Fruit fly (Drosophila melanogaster) whole organism, embryonic: Measurements from ENCODE around the gene NaPi-III.
A peak's percentile ranks its signal among the peaks of the same experiment; 100 is the strongest.

ENCODE experiments used
- Atf3 ChIP-seq: fragments of 200-800 bp; sonication (Bioruptor generic); optimal IDR thresholded peaks from 3 replicates; lab custom pipeline; 2016; ENCODE audit warnings: missing biosample characterization, missing genetic modification characterization
- BEAF-32 ChIP-seq: fragments of 200-800 bp; sonication (Bioruptor generic); optimal IDR thresholded peaks from 3 replicates; lab custom pipeline; 2017; ENCODE audit warnings: missing biosample characterization, missing genetic modification characterization, mild to moderate bottlenecking, moderate library complexity, missing genetic modification reagents
- Bdp1 ChIP-seq: fragments of 200-800 bp; sonication (Bioruptor generic); optimal IDR thresholded peaks from 3 replicates; lab custom pipeline; 2016; ENCODE audit warnings: missing biosample characterization, missing genetic modification characterization
- CG11560 ChIP-seq: fragments of 200-800 bp; sonication (Bioruptor generic); IDR thresholded peaks from 3 replicates; pipeline ENCODE4 v1.3.6; 2022; ENCODE audit warnings: missing biosample characterization, missing genetic modification characterization
- CG1233 ChIP-seq: fragments of 200-800 bp; sonication (Bioruptor generic); optimal IDR thresholded peaks from 4 replicates; lab custom pipeline; 2018; ENCODE audit warnings: missing biosample characterization, mild to moderate bottlenecking, missing genetic modification characterization
- CG1529 ChIP-seq: fragments of 200-800 bp; sonication (Bioruptor generic); optimal IDR thresholded peaks from 3 replicates; lab custom pipeline; 2018; ENCODE audit warnings: missing biosample characterization, missing genetic modification characterization
- CG15601 ChIP-seq: fragments of 200-800 bp; sonication (Bioruptor generic); optimal IDR thresholded peaks from 3 replicates; lab custom pipeline; 2019; ENCODE audit warnings: missing biosample characterization, mild to moderate bottlenecking, missing genetic modification characterization, moderate library complexity
- CG16813 ChIP-seq: fragments of 200-800 bp; sonication (Bioruptor generic); IDR thresholded peaks from 3 replicates; pipeline ENCODE4 v1.3.6; 2022; ENCODE audit warnings: missing biosample characterization, missing genetic modification characterization; ENCODE audit not compliant: partially characterized antibody
- CG2129 ChIP-seq: fragments of 200-800 bp; sonication (Bioruptor generic); IDR thresholded peaks from 2 replicates; pipeline ENCODE4 v1.3.6; 2022; ENCODE audit warnings: missing biosample characterization, missing genetic modification characterization; ENCODE audit not compliant: partially characterized antibody
- CG2678 ChIP-seq: fragments of 200-800 bp; sonication (Bioruptor generic); optimal IDR thresholded peaks from 3 replicates; lab custom pipeline; 2019; ENCODE audit warnings: missing biosample characterization, mild to moderate bottlenecking, missing genetic modification characterization, moderate library complexity
- CG3163 ChIP-seq: fragments of 200-800 bp; sonication (Bioruptor generic); optimal IDR thresholded peaks from 3 replicates; lab custom pipeline; 2016; ENCODE audit warnings: missing biosample characterization, missing genetic modification characterization
- CG32767 ChIP-seq: fragments of 200-800 bp; sonication (Bioruptor generic); IDR thresholded peaks from 2 replicates; pipeline ENCODE4 v1.3.6; 2022; ENCODE audit warnings: missing biosample characterization, missing genetic modification characterization
- CG34376 ChIP-seq: fragments of 200-800 bp; sonication (Bioruptor generic); optimal IDR thresholded peaks from 2 replicates; lab custom pipeline; 2018; ENCODE audit warnings: missing biosample characterization, mild to moderate bottlenecking, missing genetic modification characterization
- CG3838 ChIP-seq: fragments of 200-800 bp; sonication (Bioruptor generic); optimal IDR thresholded peaks from 3 replicates; lab custom pipeline; 2016; ENCODE audit warnings: missing biosample characterization, missing genetic modification characterization
- CG5245 ChIP-seq: fragments of 200-800 bp; sonication (Bioruptor generic); optimal IDR thresholded peaks from 3 replicates; lab custom pipeline; 2016; ENCODE audit warnings: missing biosample characterization, missing genetic modification characterization
- CG5953 ChIP-seq: fragments of 200-800 bp; sonication (Bioruptor generic); IDR thresholded peaks from 2 replicates; pipeline ENCODE4 v1.3.6; 2022; ENCODE audit warnings: missing biosample characterization, missing genetic modification characterization
- CG7357 ChIP-seq: fragments of 200-800 bp; sonication (Bioruptor generic); IDR thresholded peaks from 3 replicates; pipeline ENCODE4 v1.3.6; 2022; ENCODE audit warnings: missing biosample characterization, missing genetic modification characterization
- CG8290 ChIP-seq, 3 experiments: fragments of 200-800 bp; sonication (Bioruptor generic); optimal IDR thresholded peaks; 2 replicates each; lab custom pipeline; 2016 to 2019; ENCODE audit warnings: missing biosample characterization in 3 of 3, missing genetic modification characterization in 3 of 3, mild to moderate bottlenecking in 2 of 3, moderate library complexity in 1 of 3
- CG8924 ChIP-seq: fragments of 200-800 bp; optimal IDR thresholded peaks from 3 replicates; lab custom pipeline; 2019; ENCODE audit warnings: missing biosample characterization, mild to moderate bottlenecking, missing genetic modification characterization, moderate library complexity
- Chrac-16 ChIP-seq: fragments of 200-800 bp; sonication (Bioruptor generic); optimal IDR thresholded peaks from 3 replicates; lab custom pipeline; 2016; ENCODE audit warnings: missing biosample characterization, missing genetic modification characterization
- Dbx ChIP-seq: fragments of 200-800 bp; sonication (Bioruptor generic); IDR thresholded peaks from 3 replicates; pipeline ENCODE4 v1.3.6; 2022; ENCODE audit warnings: missing biosample characterization, missing genetic modification characterization
- Dref ChIP-seq: fragments of 200-800 bp; sonication (Bioruptor generic); IDR thresholded peaks from 2 replicates; pipeline ENCODE4 v1.3.6; 2022; ENCODE audit warnings: missing biosample characterization, missing genetic modification characterization
- H2.0 ChIP-seq: fragments of 200-800 bp; sonication (Bioruptor generic); IDR thresholded peaks from 2 replicates; pipeline ENCODE4 v1.3.6; 2022; ENCODE audit warnings: missing biosample characterization, missing genetic modification characterization
- HLHmδ ChIP-seq: fragments of 200-800 bp; sonication (Bioruptor generic); optimal IDR thresholded peaks from 2 replicates; lab custom pipeline; 2018; ENCODE audit warnings: missing biosample characterization, mild to moderate bottlenecking, missing genetic modification characterization, moderate library complexity
- Lhr ChIP-seq: fragments of 200-800 bp; sonication (Bioruptor generic); optimal IDR thresholded peaks from 3 replicates; lab custom pipeline; 2017; ENCODE audit warnings: mild to moderate bottlenecking, missing biosample characterization, missing genetic modification reagents, missing genetic modification characterization
- Lpt ChIP-seq: fragments of >200 bp; optimal IDR thresholded peaks from 2 replicates; lab custom pipeline; 2018; ENCODE audit warnings: missing biosample characterization, missing genetic modification characterization
- NK7.1 ChIP-seq: fragments of 200-800 bp; sonication (Bioruptor generic); optimal IDR thresholded peaks from 3 replicates; lab custom pipeline; 2016; ENCODE audit warnings: missing biosample characterization, missing genetic modification characterization
- Neu2 ChIP-seq: fragments of 200-800 bp; sonication (Bioruptor generic); optimal IDR thresholded peaks from 3 replicates; lab custom pipeline; 2016; ENCODE audit warnings: missing biosample characterization, missing genetic modification characterization, borderline replicate concordance
- Nf-YA ChIP-seq: fragments of 200-800 bp; sonication (Bioruptor generic); IDR thresholded peaks from 2 replicates; pipeline ENCODE4 v1.3.6; 2022; ENCODE audit warnings: missing biosample characterization, missing genetic modification characterization
- Rfx ChIP-seq: fragments of 200-800 bp; sonication (Bioruptor generic); IDR thresholded peaks from 2 replicates; pipeline ENCODE4 v1.3.6; 2022; ENCODE audit warnings: missing biosample characterization, missing genetic modification characterization
- Rx ChIP-seq: fragments of 200-800 bp; sonication (Bioruptor generic); IDR thresholded peaks from 2 replicates; pipeline ENCODE4 v1.3.6; 2022; ENCODE audit warnings: missing biosample characterization, missing genetic modification characterization
- Scr ChIP-seq: fragments of 200-800 bp; sonication (Bioruptor generic); IDR thresholded peaks from 2 replicates; pipeline ENCODE4 v1.3.6; 2022; ENCODE audit warnings: missing biosample characterization, missing genetic modification characterization; ENCODE audit not compliant: partially characterized antibody
- Sry-β ChIP-seq: fragments of 200-800 bp; sonication (Bioruptor generic); optimal IDR thresholded peaks from 2 replicates; lab custom pipeline; 2018; ENCODE audit warnings: missing biosample characterization, mild to moderate bottlenecking, missing genetic modification characterization, moderate library complexity
- TFAM ChIP-seq: fragments of 200-800 bp; sonication (Bioruptor generic); optimal IDR thresholded peaks from 2 replicates; lab custom pipeline; 2017; ENCODE audit warnings: missing biosample characterization, missing genetic modification characterization, inconsistent platforms
- Xbp1 ChIP-seq: fragments of 200-800 bp; sonication (Bioruptor generic); optimal IDR thresholded peaks from 3 replicates; lab custom pipeline; 2016; ENCODE audit warnings: missing biosample characterization, mild to moderate bottlenecking, missing genetic modification characterization
- al ChIP-seq: fragments of 200-800 bp; sonication (Bioruptor generic); IDR thresholded peaks from 2 replicates; pipeline ENCODE4 v1.3.6; 2022; ENCODE audit warnings: missing biosample characterization, missing genetic modification characterization
- ash1 ChIP-seq: fragments of 200-800 bp; sonication (Bioruptor generic); optimal IDR thresholded peaks from 2 replicates; lab custom pipeline; 2018; ENCODE audit warnings: missing biosample characterization, mild to moderate bottlenecking, missing genetic modification characterization
- chn ChIP-seq: fragments of 200-800 bp; sonication (Bioruptor generic); optimal IDR thresholded peaks from 2 replicates; lab custom pipeline; 2016; ENCODE audit warnings: missing biosample characterization, missing genetic modification characterization
- ci ChIP-seq: fragments of 200-800 bp; sonication (Bioruptor generic); IDR thresholded peaks from 3 replicates; pipeline ENCODE4 v1.3.6; 2022; ENCODE audit warnings: missing biosample characterization, missing genetic modification characterization
- dmrt99B ChIP-seq: fragments of 200-800 bp; sonication (Bioruptor generic); optimal IDR thresholded peaks from 2 replicates; lab custom pipeline; 2018; ENCODE audit warnings: missing biosample characterization, mild to moderate bottlenecking, missing genetic modification characterization, moderate library complexity
- en ChIP-seq: fragments of 200-800 bp; sonication (Bioruptor generic); optimal IDR thresholded peaks from 2 replicates; lab custom pipeline; 2016; ENCODE audit warnings: missing biosample characterization, missing genetic modification characterization
- gce ChIP-seq: fragments of 200-800 bp; sonication (Bioruptor generic); IDR thresholded peaks from 3 replicates; pipeline ENCODE4 v1.3.6; 2022; ENCODE audit warnings: missing biosample characterization, missing genetic modification characterization
- grau ChIP-seq: fragments of 200-800 bp; optimal IDR thresholded peaks from 3 replicates; lab custom pipeline; 2019; ENCODE audit warnings: missing biosample characterization, mild to moderate bottlenecking, missing genetic modification characterization, moderate library complexity
- lmd ChIP-seq: fragments of 200-800 bp; sonication (Bioruptor generic); IDR thresholded peaks from 2 replicates; pipeline ENCODE4 v1.3.6; 2022; ENCODE audit warnings: missing biosample characterization, missing genetic modification characterization
- oc ChIP-seq: fragments of 200-800 bp; sonication (Bioruptor generic); optimal IDR thresholded peaks from 2 replicates; lab custom pipeline; 2018; ENCODE audit warnings: missing biosample characterization, mild to moderate bottlenecking, missing genetic modification characterization, moderate library complexity
- pan ChIP-seq, 4 experiments: fragments of >200 bp in 3 of 4; fragments of 200-800 bp in 1 of 4; sonication (Bioruptor generic) in 1 of 4; optimal IDR thresholded peaks in 3 of 4; IDR thresholded peaks in 1 of 4; 2 replicates each; pipeline versions ENCODE4 v1.3.6 to Lab custom; 2017 to 2022; ENCODE audit warnings: missing biosample characterization in 2 of 4, missing genetic modification characterization in 2 of 4, mixed read lengths in 1 of 4
- sim ChIP-seq: fragments of 200-800 bp; sonication (Bioruptor generic); IDR thresholded peaks from 2 replicates; pipeline ENCODE4 v1.3.6; 2022; ENCODE audit warnings: missing biosample characterization, missing genetic modification characterization
- sima ChIP-seq: fragments of 200-800 bp; sonication (Bioruptor generic); optimal IDR thresholded peaks from 2 replicates; lab custom pipeline; 2016; ENCODE audit warnings: missing biosample characterization, missing genetic modification characterization
- slbo ChIP-seq: fragments of 200-800 bp; sonication (Bioruptor generic); IDR thresholded peaks from 2 replicates; pipeline ENCODE4 v1.3.6; 2022; ENCODE audit warnings: missing biosample characterization, missing genetic modification characterization
- sr ChIP-seq: fragments of 200-800 bp; sonication (Bioruptor generic); IDR thresholded peaks from 3 replicates; pipeline ENCODE4 v1.3.6; 2022; ENCODE audit warnings: missing biosample characterization, missing genetic modification characterization
- tap ChIP-seq: fragments of 200-800 bp; optimal IDR thresholded peaks from 3 replicates; lab custom pipeline; 2019; ENCODE audit warnings: missing biosample characterization, mild to moderate bottlenecking, missing genetic modification characterization, moderate library complexity
- yki ChIP-seq: fragments of >200 bp; optimal IDR thresholded peaks from 3 replicates; lab custom pipeline; 2018

NaPi-III gene

DNA sequence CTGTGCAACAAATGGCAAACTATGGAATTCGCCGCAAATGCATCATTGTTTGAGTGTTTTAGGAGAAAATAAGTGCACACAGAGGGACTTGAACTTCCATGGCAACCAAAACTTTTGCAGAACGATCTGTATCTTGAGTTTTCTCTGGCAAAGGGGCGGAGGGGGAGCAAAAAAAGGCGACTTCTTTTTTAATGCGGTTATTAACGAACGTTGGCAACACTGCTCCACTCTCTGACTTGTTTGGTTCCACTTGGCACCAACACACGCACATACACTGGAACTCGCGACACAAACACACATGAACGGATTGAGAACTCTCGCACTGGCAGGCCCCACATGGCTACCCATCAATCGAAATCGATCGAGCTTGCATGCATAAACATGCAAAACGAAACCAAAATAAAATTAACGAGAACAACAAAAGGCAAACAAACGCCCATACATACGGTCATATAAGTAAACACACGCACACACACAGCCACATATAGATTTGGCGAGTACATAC, 3.7 kb upstream of the NaPi-III start (continued):
- TF ChIP-seq CG15601 (tag; lab: Kevin White, UChicago) (no peak), sim (GFP tag; lab: Robert Waterston, UW) (no peak), Xbp1 (peak; percentile 14), Sry-β (no peak), CG34376 (GFP tag; lab: Kevin White, UChicago) (no peak), Bdp1 (GFP tag; lab: Kevin White, UChicago) (no peak), CG11560 (tag; lab: Robert Waterston, UW) (no peak), H2.0 (GFP tag; lab: Robert Waterston, UW) (peak; percentile 5; the same call in 1 of the 2 replicates), grau (tag; lab: Kevin White, UChicago) (peak; percentile 5), CG2129 (GFP tag; lab: Robert Waterston, UW) (no peak), CG5953 (GFP tag; lab: Robert Waterston, UW) (no peak), Dref (GFP tag; lab: Robert Waterston, UW) (no peak), CG2678 (tag; lab: Kevin White, UChicago) (no peak), Rx (GFP tag; lab: Robert Waterston, UW) (no peak), CG3163 (GFP tag; lab: Kevin White, UChicago) (no peak), BEAF-32 (no peak), tap (no peak), gce (GFP tag; lab: Robert Waterston, UW) (no peak), Lpt (GFP tag; lab: Kevin White, UChicago) (no peak), CG8924 (no peak), CG1529 (GFP tag; lab: Kevin White, UChicago) (no peak), sima (GFP tag; lab: Kevin White, UChicago) (no peak), CG8290 (GFP tag; optimal IDR thresholded peaks at IDR 0.05; lab: Kevin White, UChicago) (no peak), CG8290 (tag; optimal IDR thresholded peaks at IDR 0.05; lab: Kevin White, UChicago) (peak in 1 of 2 experiments; percentile 59), Rfx (GFP tag; lab: Robert Waterston, UW) (peak; percentile 63), CG16813 (0 out of 3 replicates have a peak, but pooled peaks have one; percentile 13), chn (peak; percentile 33), CG32767 (GFP tag; lab: Robert Waterston, UW) (peak; percentile 16; the same call in 1 of the 2 replicates), sr (GFP tag; lab: Robert Waterston, UW) (no peak), Atf3 (GFP tag; lab: Kevin White, UChicago) (no peak), Scr (GFP tag; lab: Robert Waterston, UW) (no peak), ash1 (GFP tag; lab: Kevin White, UChicago) (no peak), Neu2 (GFP tag; lab: Kevin White, UChicago) (no peak), CG1233 (GFP tag; lab: Kevin White, UChicago) (no peak), al (peak; percentile 40; the same call in 1 of the 2 replicates), pan (optimal IDR thresholded peaks at IDR 0.05; lab: Kevin White, UChicago) (no peak), pan (GFP tag; optimal IDR thresholded peaks at IDR 0.05 in 1 of 2, IDR thresholded peaks at IDR 0.05 in 1 of 2) (no peak)
- TF ChIP-seq, all 482 proteins: peak for 67

dm6 chr3L:11119901-11120418, 3.2 kb upstream of the NaPi-III start:
- TF ChIP-seq dmrt99B (tag; lab: Kevin White, UChicago), result no peak
- no peak for TF ChIP-seq HLHmδ (GFP tag; lab: Kevin White, UChicago)
- no peak for TF ChIP-seq CG5245 (GFP tag; lab: Kevin White, UChicago)
- TF ChIP-seq Lhr (GFP tag; lab: Kevin White, UChicago), result no peak
- 0 out of 3 replicates have a peak, but pooled peaks have one; percentile 17 for TF ChIP-seq Dbx (GFP tag; lab: Robert Waterston, UW)
- no peak for TF ChIP-seq yki (lab: Kevin White, UChicago)
- TF ChIP-seq en, result no peak
- TF ChIP-seq TFAM (GFP tag; lab: Kevin White, UChicago), result no peak
- no peak for TF ChIP-seq NK7.1
- no peak for TF ChIP-seq Chrac-16
- TF ChIP-seq lmd (GFP tag; lab: Robert Waterston, UW), result no peak
- TF ChIP-seq slbo, result peak; percentile 40
- TF ChIP-seq oc, result peak; percentile 9
- TF ChIP-seq CG7357 (GFP tag; lab: Robert Waterston, UW), result no peak
- TF ChIP-seq Nf-YA (GFP tag; lab: Robert Waterston, UW), result no peak
- no peak for TF ChIP-seq CG3838
- TF ChIP-seq ci (GFP tag; lab: Robert Waterston, UW), result no peak; the same call in 2 of the 3 replicates
